Worm (Caenorhabditis elegans) whole organism, L4 larva: ENCODE measurements around the gene pho-1.
A peak's percentile ranks its signal among the peaks of the same experiment; 100 is the strongest.

Source experiments
- F10B5.3 ChIP-seq: sonication (generic microtip); optimal IDR thresholded peaks from 2 replicates; lab custom pipeline; 2016; ENCODE audit warnings: mild to moderate bottlenecking, missing genetic modification characterization, missing compliant biosample characterization
- F44E2.7 ChIP-seq: fragments of 200-800 bp; sonication (Bioruptor generic); IDR thresholded peaks from 2 replicates; pipeline ENCODE4 v2.1.2; 2022; ENCODE audit warnings: missing genetic modification characterization, missing compliant biosample characterization
- F49E8.2 ChIP-seq: sonication (generic microtip); optimal IDR thresholded peaks from 2 replicates; lab custom pipeline; 2016; ENCODE audit warnings: missing compliant biosample characterization, mild to moderate bottlenecking, missing genetic modification characterization, borderline replicate concordance
- Y48G9A.11 ChIP-seq: fragments of 200-800 bp; sonication (Bioruptor generic); IDR thresholded peaks from 2 replicates; pipeline ENCODE4 v1.3.6; 2022; ENCODE audit warnings: missing genetic modification reagents, missing genetic modification characterization, missing compliant biosample characterization
- Y5F2A.4 ChIP-seq: fragments of 200-800 bp; sonication (Bioruptor generic); optimal IDR thresholded peaks from 2 replicates; lab custom pipeline; 2018; ENCODE audit warnings: mild to moderate bottlenecking, missing genetic modification characterization, missing compliant biosample characterization
- aha-1 ChIP-seq: fragments of 150-350 bp; peaks from one replicate; lab custom pipeline; 2014; ENCODE audit warnings: missing biosample characterization, missing genetic modification characterization
- arid-1 ChIP-seq: fragments of 200-800 bp; sonication (Bioruptor generic); conservative IDR thresholded peaks from 2 replicates; pipeline ENCODE4 v1.3.6; 2022; ENCODE audit warnings: missing genetic modification reagents, missing genetic modification characterization, missing compliant biosample characterization
- attf-4 ChIP-seq: sonication (generic microtip); optimal IDR thresholded peaks from 3 replicates; lab custom pipeline; 2017; ENCODE audit warnings: missing biosample characterization, missing genetic modification characterization
- ceh-20 ChIP-seq: fragments of 200-800 bp; sonication (Bioruptor generic); IDR thresholded peaks from 2 replicates; pipeline ENCODE4 v1.3.6; 2022; ENCODE audit warnings: missing genetic modification reagents, missing genetic modification characterization, missing compliant biosample characterization
- ceh-44 ChIP-seq: fragments of 200-800 bp; sonication (Bioruptor generic); IDR thresholded peaks from 2 replicates; pipeline ENCODE4 v1.3.6; 2022; ENCODE audit warnings: missing genetic modification reagents, missing genetic modification characterization, missing compliant biosample characterization
- daf-12 ChIP-seq: fragments of 150-350 bp; optimal IDR thresholded peaks from 2 replicates; lab custom pipeline; 2014; ENCODE audit warnings: missing biosample characterization, missing genetic modification reagents, missing genetic modification characterization
- daf-19 ChIP-seq: fragments of 200-800 bp; sonication (Bioruptor generic); conservative IDR thresholded peaks from 2 replicates; pipeline ENCODE4 v1.3.6; 2022; ENCODE audit warnings: missing genetic modification characterization, missing compliant biosample characterization
- daf-8 ChIP-seq: fragments of 200-800 bp; sonication (Bioruptor generic); IDR thresholded peaks from 2 replicates; pipeline ENCODE4 v1.3.6; 2022; ENCODE audit warnings: missing genetic modification characterization, missing compliant biosample characterization
- dmd-6 ChIP-seq: fragments of 200-800 bp; sonication (Bioruptor generic); IDR thresholded peaks from 2 replicates; pipeline ENCODE4 v1.3.6; 2022; ENCODE audit warnings: missing genetic modification reagents, missing genetic modification characterization, missing compliant biosample characterization
- dmd-9 ChIP-seq: fragments of 200-800 bp; sonication (Bioruptor generic); IDR thresholded peaks from 2 replicates; pipeline ENCODE4 v1.3.6; 2022; ENCODE audit warnings: missing genetic modification reagents, missing genetic modification characterization, missing compliant biosample characterization
- duxl-1 ChIP-seq: sonication (generic microtip); optimal IDR thresholded peaks from 2 replicates; lab custom pipeline; 2016; ENCODE audit warnings: mild to moderate bottlenecking, missing genetic modification characterization, moderate library complexity, missing compliant biosample characterization; ENCODE audit not compliant: poor library complexity
- egl-43 ChIP-seq: fragments of 200-800 bp; sonication (Bioruptor generic); IDR thresholded peaks from 2 replicates; pipeline ENCODE4 v1.3.6; 2022; ENCODE audit warnings: missing genetic modification reagents, missing genetic modification characterization, missing compliant biosample characterization
- fkh-10 ChIP-seq: fragments of 150-350 bp; optimal IDR thresholded peaks from 2 replicates; lab custom pipeline; 2014; ENCODE audit warnings: missing biosample characterization, missing genetic modification reagents, missing genetic modification characterization
- hif-1 ChIP-seq, 2 experiments: sonication (generic microtip); optimal IDR thresholded peaks; 2 replicates each; lab custom pipeline; 2016 to 2017; ENCODE audit warnings: missing compliant biosample characterization in 2 of 2, missing genetic modification characterization in 2 of 2, missing genetic modification reagents in 2 of 2, missing genotype in 2 of 2, mild to moderate bottlenecking in 1 of 2
- hlh-11 ChIP-seq: fragments of 200-800 bp; sonication (Bioruptor generic); optimal IDR thresholded peaks from 2 replicates; lab custom pipeline; 2018; ENCODE audit warnings: mild to moderate bottlenecking, missing genetic modification characterization, missing compliant biosample characterization
- hlh-30 ChIP-seq: sonication (generic microtip); optimal IDR thresholded peaks from 2 replicates; lab custom pipeline; 2017; ENCODE audit warnings: antibody characterized with exemption, mild to moderate bottlenecking, missing genetic modification characterization, missing compliant biosample characterization; ENCODE audit not compliant: insufficient read depth
- lim-7 ChIP-seq: fragments of 200-800 bp; sonication (Bioruptor generic); IDR thresholded peaks from 2 replicates; pipeline ENCODE4 v1.3.6; 2022; ENCODE audit warnings: missing genetic modification characterization, missing compliant biosample characterization
- lin-1 ChIP-seq: fragments of 200-800 bp; sonication (Bioruptor generic); IDR thresholded peaks from 2 replicates; pipeline ENCODE4 v1.3.6; 2022; ENCODE audit warnings: missing genetic modification reagents, missing genetic modification characterization, missing compliant biosample characterization
- lin-13 ChIP-seq: fragments of 150-350 bp; optimal IDR thresholded peaks from 2 replicates; lab custom pipeline; 2014; ENCODE audit warnings: missing biosample characterization, missing genetic modification reagents, missing genetic modification characterization
- lin-15B ChIP-seq: fragments of 150-350 bp; sonication (generic microtip); optimal IDR thresholded peaks from 3 replicates; lab custom pipeline; 2014; ENCODE audit warnings: missing biosample characterization, missing genetic modification characterization
- lin-29 ChIP-seq: fragments of 200-800 bp; sonication (Bioruptor generic); IDR thresholded peaks from 2 replicates; pipeline ENCODE4 v1.3.6; 2022; ENCODE audit warnings: missing genetic modification reagents, missing genetic modification characterization, missing compliant biosample characterization
- lin-39 ChIP-seq: fragments of 150-350 bp; optimal IDR thresholded peaks from 2 replicates; lab custom pipeline; 2014; ENCODE audit warnings: missing biosample characterization, missing genetic modification reagents, missing genetic modification characterization
- madf-9 ChIP-seq: fragments of 200-800 bp; sonication (Bioruptor generic); conservative IDR thresholded peaks from 2 replicates; pipeline ENCODE4 v1.3.6; 2022; ENCODE audit warnings: missing genetic modification reagents, missing genetic modification characterization, missing compliant biosample characterization
- mdl-1 ChIP-seq, 2 experiments: fragments of 150-350 bp in 1 of 2; sonication (generic microtip) in 1 of 2; optimal IDR thresholded peaks; 2 replicates each; lab custom pipeline; 2014 to 2017; ENCODE audit warnings: missing biosample characterization in 2 of 2, missing genetic modification characterization in 2 of 2
- mes-2 ChIP-seq: sonication (generic microtip); optimal IDR thresholded peaks from 2 replicates; lab custom pipeline; 2016; ENCODE audit warnings: missing genotype, mild to moderate bottlenecking, missing genetic modification characterization, missing compliant biosample characterization; ENCODE audit not compliant: poor library complexity, severe bottlenecking
- nhr-10 ChIP-seq: fragments of 150-350 bp; optimal IDR thresholded peaks from 2 replicates; lab custom pipeline; 2014; ENCODE audit warnings: missing biosample characterization, missing genetic modification characterization
- nhr-102 ChIP-seq: sonication (generic microtip); optimal IDR thresholded peaks from 2 replicates; lab custom pipeline; 2016; ENCODE audit warnings: mild to moderate bottlenecking, missing genetic modification characterization, moderate library complexity, missing compliant biosample characterization
- nhr-237 ChIP-seq: sonication (generic microtip); optimal IDR thresholded peaks from 2 replicates; lab custom pipeline; 2017; ENCODE audit warnings: missing biosample characterization, missing genetic modification characterization
- nhr-28 ChIP-seq: fragments of 150-350 bp; optimal IDR thresholded peaks from 2 replicates; lab custom pipeline; 2014; ENCODE audit warnings: missing biosample characterization, missing genetic modification characterization
- nhr-41 ChIP-seq: fragments of 200-800 bp; sonication (Bioruptor generic); IDR thresholded peaks from 2 replicates; pipeline ENCODE4 v1.3.6; 2022; ENCODE audit warnings: missing genetic modification reagents, missing genetic modification characterization, missing compliant biosample characterization
- nhr-42 ChIP-seq: fragments of 200-800 bp; sonication (Bioruptor generic); IDR thresholded peaks from 2 replicates; pipeline ENCODE4 v1.3.6; 2022; ENCODE audit warnings: missing genetic modification characterization, missing compliant biosample characterization
- nhr-48 ChIP-seq: sonication (generic microtip); optimal IDR thresholded peaks from 2 replicates; lab custom pipeline; 2016; ENCODE audit warnings: mild to moderate bottlenecking, missing genetic modification characterization, missing compliant biosample characterization
- nhr-76 ChIP-seq: fragments of 150-350 bp; optimal IDR thresholded peaks from 2 replicates; lab custom pipeline; 2014; ENCODE audit warnings: missing biosample characterization, missing genetic modification characterization
- nhr-77 ChIP-seq: fragments of 150-350 bp; optimal IDR thresholded peaks from 2 replicates; lab custom pipeline; 2014; ENCODE audit warnings: missing biosample characterization, missing genetic modification characterization
- pha-4 ChIP-seq, 2 experiments: fragments of 150-350 bp in 1 of 2; fragments of 200-800 bp in 1 of 2; sonication (Bioruptor generic) in 1 of 2; IDR thresholded peaks in 1 of 2; optimal IDR thresholded peaks in 1 of 2; 2 replicates each; pipeline versions ENCODE4 v1.3.6 to Lab custom; 2014 to 2022; ENCODE audit warnings: missing genetic modification characterization in 2 of 2, missing genetic modification reagents in 2 of 2, missing biosample characterization in 1 of 2, missing compliant biosample characterization in 1 of 2
- pqm-1 ChIP-seq: sonication (generic microtip); optimal IDR thresholded peaks from 2 replicates; lab custom pipeline; 2017; ENCODE audit warnings: missing biosample characterization, missing genetic modification characterization
- sdz-12 ChIP-seq: fragments of 200-800 bp; sonication (Bioruptor generic); optimal IDR thresholded peaks from 2 replicates; lab custom pipeline; 2018; ENCODE audit warnings: mild to moderate bottlenecking, missing genetic modification characterization, missing compliant biosample characterization
- set-16 ChIP-seq: fragments of 200-800 bp; sonication (Bioruptor generic); IDR thresholded peaks from 2 replicates; pipeline ENCODE4 v1.3.6; 2022; ENCODE audit warnings: missing genetic modification reagents, missing genetic modification characterization, missing compliant biosample characterization
- skn-1 ChIP-seq: fragments of 150-350 bp; optimal IDR thresholded peaks from 2 replicates; lab custom pipeline; 2014; ENCODE audit warnings: missing biosample characterization, missing genetic modification characterization
- snpc-1.2 ChIP-seq: fragments of 200-800 bp; sonication (Bioruptor generic); IDR thresholded peaks from 2 replicates; pipeline ENCODE4 v1.3.6; 2022; ENCODE audit warnings: missing genetic modification reagents, missing genetic modification characterization, missing compliant biosample characterization
- spr-1 ChIP-seq: sonication (generic microtip); optimal IDR thresholded peaks from 2 replicates; lab custom pipeline; 2016; ENCODE audit warnings: mild to moderate bottlenecking, missing genetic modification characterization, missing compliant biosample characterization
- tra-1 ChIP-seq: fragments of 200-800 bp; sonication (Bioruptor generic); IDR thresholded peaks from 2 replicates; pipeline ENCODE4 v1.3.6; 2022; ENCODE audit warnings: missing genetic modification reagents, missing genetic modification characterization, missing compliant biosample characterization
- unc-62 ChIP-seq, 3 experiments: fragments of 150-350 bp in 1 of 3; sonication (generic microtip); optimal IDR thresholded peaks in 2 of 3; peaks in 1 of 3; 1 replicate in 1 of 3; 2 replicates in 2 of 3; lab custom pipeline; 2014 to 2017; ENCODE audit warnings: missing biosample characterization in 3 of 3, missing genetic modification characterization in 3 of 3, missing genetic modification reagents in 3 of 3, missing genotype in 1 of 3
- vab-7 ChIP-seq: fragments of 200-800 bp; sonication (Bioruptor generic); IDR thresholded peaks from 2 replicates; pipeline ENCODE4 v1.3.6; 2022; ENCODE audit warnings: missing genetic modification reagents, missing genetic modification characterization, missing compliant biosample characterization
- zfp-2 ChIP-seq: sonication (generic microtip); optimal IDR thresholded peaks from 2 replicates; lab custom pipeline; 2016; ENCODE audit warnings: mild to moderate bottlenecking, missing genetic modification characterization, missing compliant biosample characterization
- zip-11 ChIP-seq: fragments of 200-800 bp; sonication (Bioruptor generic); IDR thresholded peaks from 2 replicates; pipeline ENCODE4 v1.3.6; 2022; ENCODE audit warnings: missing genetic modification characterization, missing compliant biosample characterization

The pho-1 gene

DNA sequence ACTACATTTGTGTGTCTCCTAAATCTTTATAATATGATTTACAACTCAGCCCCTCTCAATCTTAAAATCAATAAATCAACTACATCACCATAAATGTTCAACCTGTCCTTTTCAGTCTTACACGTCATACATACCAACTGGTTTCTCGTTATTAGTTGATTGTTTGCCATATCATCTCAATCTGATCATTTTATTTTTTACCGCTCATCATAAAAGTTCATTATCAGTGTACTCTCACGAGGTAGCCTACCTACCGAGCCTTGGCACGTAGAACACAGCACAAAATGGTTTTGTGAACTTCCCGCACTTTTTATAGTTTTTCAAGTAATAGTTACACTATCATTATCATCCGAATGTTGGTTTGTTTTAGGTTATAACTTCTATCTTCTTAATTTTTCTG is 45.5 kb upstream of the pho-1 start:
- TF ChIP-seq lin-29 (GFP tag; lab: Robert Waterston, UW), result no peak
- peak; percentile 98 for TF ChIP-seq aha-1 (tag; lab: Kevin White, UChicago)
- no peak for TF ChIP-seq lim-7
- TF ChIP-seq egl-43, result no peak
- TF ChIP-seq nhr-10 (tag; lab: Kevin White, UChicago), result peak; percentile 57
- peak; percentile 69 for TF ChIP-seq pqm-1
- no peak for TF ChIP-seq sdz-12 (GFP tag; lab: Kevin White, UChicago)
- TF ChIP-seq dmd-9 (GFP tag; lab: Robert Waterston, UW), result no peak
- peak; percentile 63 for TF ChIP-seq dmd-6 (GFP tag; lab: Robert Waterston, UW)
- no peak for TF ChIP-seq F49E8.2 (tag; lab: Kevin White, UChicago)
- no peak for TF ChIP-seq lin-15B (tag; lab: Kevin White, UChicago)
- TF ChIP-seq nhr-77, result no peak
- peak; percentile 29 for TF ChIP-seq mes-2
- TF ChIP-seq daf-19, result no peak
- TF ChIP-seq lin-39 (tag; lab: Kevin White, UChicago), result no peak
- peak; percentile 41 for TF ChIP-seq nhr-102 (tag; lab: Kevin White, UChicago)
- no peak for TF ChIP-seq Y5F2A.4 (GFP tag; lab: Kevin White, UChicago)
- TF ChIP-seq fkh-10 (GFP tag; lab: Kevin White, UChicago), result no peak
- TF ChIP-seq F10B5.3 (tag; lab: Kevin White, UChicago), result no peak
- TF ChIP-seq duxl-1 (tag; lab: Kevin White, UChicago), result no peak
- TF ChIP-seq mdl-1 (tag; optimal IDR thresholded peaks at IDR 0.05; lab: Kevin White, UChicago), result peak in 1 of 2 experiments; percentile 46
- TF ChIP-seq nhr-41 (GFP tag; lab: Robert Waterston, UW), result no peak
- TF ChIP-seq nhr-42 (GFP tag; lab: Robert Waterston, UW), result no peak
- TF ChIP-seq lin-1 (GFP tag; lab: Robert Waterston, UW), result no peak
- no peak for TF ChIP-seq spr-1 (tag; lab: Kevin White, UChicago)
- TF ChIP-seq snpc-1.2 (GFP tag; lab: Robert Waterston, UW), result no peak
- TF ChIP-seq vab-7 (GFP tag; lab: Robert Waterston, UW), result no peak
- peak; percentile 84 for TF ChIP-seq nhr-28
- no peak for TF ChIP-seq set-16 (GFP tag; lab: Robert Waterston, UW)
- no peak for TF ChIP-seq zfp-2 (tag; lab: Kevin White, UChicago)
- peak; percentile 4; the same call in 1 of the 2 replicates for TF ChIP-seq tra-1
- peak; percentile 84 for TF ChIP-seq ceh-20 (GFP tag; lab: Robert Waterston, UW)
- TF ChIP-seq lin-13 (GFP tag; lab: Kevin White, UChicago), result no peak
- TF ChIP-seq pha-4 (GFP tag; IDR thresholded peaks at IDR 0.05; lab: Robert Waterston, UW), result no peak
- TF ChIP-seq pha-4 (tag; optimal IDR thresholded peaks at IDR 0.05; lab: Kevin White, UChicago), result no peak
- TF ChIP-seq ceh-44, result no peak
- peak in 1 of 2 experiments; percentile 61 for TF ChIP-seq hif-1 (tag; optimal IDR thresholded peaks at IDR 0.05; lab: Kevin White, UChicago)
- TF ChIP-seq zip-11, result no peak
- peak; percentile 73 for TF ChIP-seq hlh-11 (tag; lab: Kevin White, UChicago)
- no peak for TF ChIP-seq nhr-76 (tag; lab: Kevin White, UChicago)
- TF ChIP-seq skn-1, result no peak
- no peak for TF ChIP-seq nhr-237 (tag; lab: Kevin White, UChicago)
- no peak for TF ChIP-seq daf-12
- TF ChIP-seq hlh-30 (tag; lab: Kevin White, UChicago), result peak; percentile 37
- no peak for TF ChIP-seq madf-9 (GFP tag; lab: Robert Waterston, UW)
- TF ChIP-seq unc-62 (GFP tag; optimal IDR thresholded peaks at IDR 0.05 in 1 of 2; lab: Kevin White, UChicago), result peak in 1 of 2 experiments; percentile 59
- no peak for TF ChIP-seq unc-62 (tag; optimal IDR thresholded peaks at IDR 0.05; lab: Kevin White, UChicago)
- TF ChIP-seq nhr-48 (tag; lab: Kevin White, UChicago), result peak; percentile 3
- TF ChIP-seq arid-1, result no peak
- TF ChIP-seq attf-4, result no peak
- no peak for TF ChIP-seq Y48G9A.11 (GFP tag; lab: Robert Waterston, UW)
- no peak for TF ChIP-seq daf-8 (GFP tag; lab: Robert Waterston, UW)
- no peak for TF ChIP-seq F44E2.7 (GFP tag; lab: Robert Waterston, UW)
